Fruit fly (Drosophila melanogaster) whole organism, pupa: ENCODE results near the gene CG34292.

Experiments used
- CG10348 ChIP-seq: fragments of 200-800 bp; sonication (Bioruptor generic); IDR thresholded peaks from 2 replicates; pipeline ENCODE4 v1.3.6; 2022; ENCODE audit warnings: missing biosample characterization, missing genetic modification characterization
- CG12605 ChIP-seq: fragments of 200-800 bp; sonication (Bioruptor generic); IDR thresholded peaks from 2 replicates; pipeline ENCODE4 v1.3.6; 2022; ENCODE audit warnings: missing biosample characterization, missing genetic modification characterization
- CG13204 ChIP-seq: fragments of 200-800 bp; sonication (Bioruptor generic); optimal IDR thresholded peaks from 2 replicates; lab custom pipeline; 2018; ENCODE audit warnings: missing biosample characterization, mild to moderate bottlenecking, missing genetic modification characterization, moderate library complexity
- CG14655 ChIP-seq: fragments of 200-800 bp; sonication (Bioruptor generic); optimal IDR thresholded peaks from 3 replicates; lab custom pipeline; 2017; ENCODE audit warnings: mild to moderate bottlenecking, missing biosample characterization, missing genetic modification reagents, missing genetic modification characterization
- CG15710 ChIP-seq: fragments of 200-800 bp; sonication (Bioruptor generic); optimal IDR thresholded peaks from 2 replicates; lab custom pipeline; 2018; ENCODE audit warnings: missing biosample characterization, mild to moderate bottlenecking, missing genetic modification characterization, moderate library complexity
- CG17806 ChIP-seq: fragments of 200-800 bp; sonication (Bioruptor generic); optimal IDR thresholded peaks from 2 replicates; lab custom pipeline; 2018; ENCODE audit warnings: missing biosample characterization, mild to moderate bottlenecking, missing genetic modification characterization, moderate library complexity
- CG32121 ChIP-seq: fragments of 200-800 bp; sonication (Bioruptor generic); IDR thresholded peaks from 2 replicates; pipeline ENCODE4 v1.3.6; 2022; ENCODE audit warnings: missing biosample characterization, missing genetic modification characterization
- CG34367 ChIP-seq: fragments of 200-800 bp; sonication (Bioruptor generic); optimal IDR thresholded peaks from 2 replicates; lab custom pipeline; 2018; ENCODE audit warnings: missing biosample characterization, mild to moderate bottlenecking, missing genetic modification characterization
- CG4496 ChIP-seq: fragments of 200-800 bp; sonication (Bioruptor generic); IDR thresholded peaks from 3 replicates; pipeline ENCODE4 v1.3.6; 2022; ENCODE audit warnings: missing biosample characterization, missing genetic modification characterization
- CG8159 ChIP-seq: fragments of 200-800 bp; sonication (Bioruptor generic); optimal IDR thresholded peaks from 3 replicates; lab custom pipeline; 2018; ENCODE audit warnings: missing biosample characterization, mild to moderate bottlenecking, missing genetic modification characterization, moderate library complexity
- CG8301 ChIP-seq: fragments of 200-800 bp; sonication (Bioruptor generic); optimal IDR thresholded peaks from 2 replicates; lab custom pipeline; 2018; ENCODE audit warnings: missing biosample characterization, mild to moderate bottlenecking, missing genetic modification characterization
- CG9948 ChIP-seq: fragments of 200-800 bp; sonication (Bioruptor generic); optimal IDR thresholded peaks from 2 replicates; lab custom pipeline; 2018; ENCODE audit warnings: missing biosample characterization, mild to moderate bottlenecking, missing genetic modification characterization, moderate library complexity
- D1 ChIP-seq: fragments of 200-800 bp; sonication (Bioruptor generic); optimal IDR thresholded peaks from 2 replicates; lab custom pipeline; 2018; ENCODE audit warnings: missing biosample characterization, mild to moderate bottlenecking, missing genetic modification characterization, moderate library complexity
- EcR ChIP-seq: fragments of 200-800 bp; sonication (Bioruptor generic); optimal IDR thresholded peaks from 3 replicates; lab custom pipeline; 2019; ENCODE audit warnings: missing biosample characterization, missing genetic modification characterization, mild to moderate bottlenecking, moderate library complexity, missing genetic modification reagents
- Ets98B ChIP-seq: fragments of 200-800 bp; sonication (Bioruptor generic); IDR thresholded peaks from 2 replicates; pipeline ENCODE4 v1.3.6; 2022; ENCODE audit warnings: missing biosample characterization, missing genetic modification characterization
- Pif1A ChIP-seq: fragments of 200-800 bp; sonication (Bioruptor generic); optimal IDR thresholded peaks from 3 replicates; lab custom pipeline; 2016; ENCODE audit warnings: missing biosample characterization, missing genetic modification characterization
- Pif1B ChIP-seq: fragments of 200-800 bp; sonication (Bioruptor generic); optimal IDR thresholded peaks from 3 replicates; lab custom pipeline; 2016; ENCODE audit warnings: missing biosample characterization, missing genetic modification characterization
- Snoo ChIP-seq: fragments of 200-800 bp; sonication (Bioruptor generic); optimal IDR thresholded peaks from 3 replicates; lab custom pipeline; 2017; ENCODE audit warnings: missing biosample characterization, mild to moderate bottlenecking, missing genetic modification characterization, inconsistent platforms
- fd96Ca ChIP-seq: fragments of 200-800 bp; sonication (Bioruptor generic); IDR thresholded peaks from 3 replicates; pipeline ENCODE4 v1.3.6; 2022; ENCODE audit warnings: missing biosample characterization, missing genetic modification characterization
- gl ChIP-seq: fragments of 200-800 bp; sonication (Bioruptor generic); optimal IDR thresholded peaks from 2 replicates; lab custom pipeline; 2018; ENCODE audit warnings: missing biosample characterization, mild to moderate bottlenecking, missing genetic modification characterization
- rn ChIP-seq: fragments of 200-800 bp; sonication (Bioruptor generic); IDR thresholded peaks from 2 replicates; pipeline ENCODE4 v1.3.6; 2022; ENCODE audit warnings: missing biosample characterization, missing genetic modification characterization

CG34292 gene

dm6 chr3R:27033935-27034334 is 28.1 kb upstream of the CG34292 start:
- TF ChIP-seq CG4496 (GFP tag; lab: Robert Waterston, UW), result 0 out of 3 replicates have a peak, but pooled peaks have one; percentile 17
- peak; percentile 50 for TF ChIP-seq CG14655
- TF ChIP-seq D1 (tag; lab: Kevin White, UChicago), result no peak
- peak; percentile 55 for TF ChIP-seq CG8301 (tag; lab: Kevin White, UChicago)
- 0 out of 2 replicates have a peak, but pooled peaks have one; percentile 22 for TF ChIP-seq Ets98B (GFP tag; lab: Robert Waterston, UW)

- TF ChIP-seq CG4496 (GFP tag; lab: Robert Waterston, UW), result no peak
- TF ChIP-seq rn (GFP tag; lab: Robert Waterston, UW), result no peak
- TF ChIP-seq Ets98B (GFP tag; lab: Robert Waterston, UW), result no peak
- TF ChIP-seq Snoo, result no peak
- no peak for TF ChIP-seq CG14655
- TF ChIP-seq CG13204 (GFP tag; lab: Kevin White, UChicago), result no peak
- TF ChIP-seq CG8159 (tag; lab: Kevin White, UChicago), result no peak
Measured at dm6 chr3R:27040044-27040443, 22.0 kb upstream of the CG34292 start.

dm6 chr3R:27048561-27049270 is 13.3 kb upstream of the CG34292 start, which contains the start of gene TwdlT:
TwdlT (plus strand) TSS chr3R:27049220.
- TF ChIP-seq Snoo (peak; percentile 0), gl (tag; lab: Kevin White, UChicago) (no peak)

dm6 chr3R:27049549-27049948 is 12.5 kb upstream of the CG34292 start:
- no peak for TF ChIP-seq CG15710 (tag; lab: Kevin White, UChicago)
- TF ChIP-seq, all 21 proteins: peak for 0

- TF ChIP-seq Pif1B (GFP tag; lab: Kevin White, UChicago), result no peak
- TF ChIP-seq fd96Ca (GFP tag; lab: Robert Waterston, UW), result no peak
- TF ChIP-seq CG34367, result no peak
- TF ChIP-seq CG17806 (tag; lab: Kevin White, UChicago), result no peak
- TF ChIP-seq Snoo, result no peak
- TF ChIP-seq CG9948 (tag; lab: Kevin White, UChicago), result no peak
- no peak for TF ChIP-seq CG10348 (GFP tag; lab: Robert Waterston, UW)
- TF ChIP-seq CG14655, result no peak
- TF ChIP-seq CG8301 (tag; lab: Kevin White, UChicago), result no peak
- no peak for TF ChIP-seq D1 (tag; lab: Kevin White, UChicago)
- TF ChIP-seq CG8159 (tag; lab: Kevin White, UChicago), result no peak
- no peak for TF ChIP-seq CG13204 (GFP tag; lab: Kevin White, UChicago)
Measured at dm6 chr3R:27056152-27056551, 5.9 kb upstream of the CG34292 start.

- TF ChIP-seq CG15710 (tag; lab: Kevin White, UChicago), result no peak
- TF ChIP-seq CG13204 (GFP tag; lab: Kevin White, UChicago), result no peak
- TF ChIP-seq CG4496 (GFP tag; lab: Robert Waterston, UW), result no peak
Measured at dm6 chr3R:27064099-27064498, 2.1 kb downstream of the CG34292 start, which contains the start of gene Nep5. Nep5 (minus strand) TSS chr3R:27064199.

dm6 chr3R:27065136-27065535 is 3.1 kb downstream of the CG34292 start, which contains the start of gene CG43935:
CG43935 (plus strand) TSS chr3R:27065436.
- TF ChIP-seq Pif1A (GFP tag; lab: Kevin White, UChicago), result no peak
- no peak for TF ChIP-seq CG12605
- TF ChIP-seq fd96Ca (GFP tag; lab: Robert Waterston, UW), result no peak
- TF ChIP-seq EcR (GFP tag; lab: Kevin White, UChicago), result no peak

dm6 chr3R:27067362-27067761 is 5.3 kb downstream of the CG34292 start:
- TF ChIP-seq CG4496 (GFP tag; lab: Robert Waterston, UW), result no peak
- no peak for TF ChIP-seq CG17806 (tag; lab: Kevin White, UChicago)
- no peak for TF ChIP-seq D1 (tag; lab: Kevin White, UChicago)
- TF ChIP-seq fd96Ca (GFP tag; lab: Robert Waterston, UW), result no peak
- TF ChIP-seq Pif1A (GFP tag; lab: Kevin White, UChicago), result no peak
- TF ChIP-seq CG8301 (tag; lab: Kevin White, UChicago), result no peak
- no peak for TF ChIP-seq CG10348 (GFP tag; lab: Robert Waterston, UW)
- TF ChIP-seq Pif1B (GFP tag; lab: Kevin White, UChicago), result no peak
- TF ChIP-seq CG12605, result no peak
- TF ChIP-seq CG34367, result no peak
- TF ChIP-seq CG32121 (GFP tag; lab: Robert Waterston, UW), result no peak
- TF ChIP-seq CG13204 (GFP tag; lab: Kevin White, UChicago), result no peak
- no peak for TF ChIP-seq EcR (GFP tag; lab: Kevin White, UChicago)
- TF ChIP-seq rn (GFP tag; lab: Robert Waterston, UW), result no peak
- no peak for TF ChIP-seq gl (tag; lab: Kevin White, UChicago)
- TF ChIP-seq Ets98B (GFP tag; lab: Robert Waterston, UW), result no peak
